Fruit fly (Drosophila melanogaster): ENCODE data around the gene CG31999.

The CG31999 gene

dm6 chr4:210011-210649 is 17.4 kb downstream of the CG31999 start, which contains the start of gene Crk:
Crk (plus strand) TSS chr4:210224.
- no peak for TF ChIP-seq insv (optimal IDR thresholded peaks at IDR 0.05)
- no peak for TF ChIP-seq psq (optimal IDR thresholded peaks at IDR 0.05)
- no peak for TF ChIP-seq Myc (optimal IDR thresholded peaks at IDR 0.05)

- TF ChIP-seq h (optimal IDR thresholded peaks at IDR 0.05), result no peak
- no peak for TF ChIP-seq Myc (optimal IDR thresholded peaks at IDR 0.05)
- no peak for TF ChIP-seq insv (optimal IDR thresholded peaks at IDR 0.05)
Measured at dm6 chr4:205671-206252, 21.8 kb downstream of the CG31999 start, which contains the start of gene CG31998. CG31998 (minus strand) TSS chr4:205945.

dm6 chr4:193386-194334 is 33.9 kb downstream of the CG31999 start, which contains the start of gene Abcd1:
Abcd1 (minus strand) TSS chr4:193829.
- TF ChIP-seq Myc (optimal IDR thresholded peaks at IDR 0.05), result no peak
- TF ChIP-seq ttk (optimal IDR thresholded peaks at IDR 0.05), result no peak
- no peak for TF ChIP-seq psq (optimal IDR thresholded peaks at IDR 0.05)
- no peak for TF ChIP-seq Sin3A (optimal IDR thresholded peaks at IDR 0.05)
- peak; percentile 40 for TF ChIP-seq h (optimal IDR thresholded peaks at IDR 0.05)
- no peak for TF ChIP-seq insv (optimal IDR thresholded peaks at IDR 0.05)

- no peak for TF ChIP-seq Sin3A (optimal IDR thresholded peaks at IDR 0.05)
Measured at dm6 chr4:192540-192939, 35.0 kb downstream of the CG31999 start.

- no peak for TF ChIP-seq Myc (optimal IDR thresholded peaks at IDR 0.05)
- TF ChIP-seq Sin3A (optimal IDR thresholded peaks at IDR 0.05), result no peak
- no peak for TF ChIP-seq psq (optimal IDR thresholded peaks at IDR 0.05)
- TF ChIP-seq h (optimal IDR thresholded peaks at IDR 0.05), result no peak
- no peak for TF ChIP-seq insv (optimal IDR thresholded peaks at IDR 0.05)
- TF ChIP-seq ttk (optimal IDR thresholded peaks at IDR 0.05), result no peak
Measured at dm6 chr4:183681-184080, 43.9 kb downstream of the CG31999 start.

- no peak for TF ChIP-seq h (optimal IDR thresholded peaks at IDR 0.05)
- no peak for TF ChIP-seq Sin3A (optimal IDR thresholded peaks at IDR 0.05)
- TF ChIP-seq psq (optimal IDR thresholded peaks at IDR 0.05), result no peak
- no peak for TF ChIP-seq ttk (optimal IDR thresholded peaks at IDR 0.05)
- TF ChIP-seq Myc (optimal IDR thresholded peaks at IDR 0.05), result no peak
- no peak for TF ChIP-seq insv (optimal IDR thresholded peaks at IDR 0.05)
Measured at dm6 chr4:181639-182038, 45.9 kb downstream of the CG31999 start.

- no peak for TF ChIP-seq ttk (optimal IDR thresholded peaks at IDR 0.05)
Measured at dm6 chr4:180780-181179, 46.8 kb downstream of the CG31999 start.

dm6 chr4:179920-180261 is 47.7 kb downstream of the CG31999 start:
- TF ChIP-seq ttk (optimal IDR thresholded peaks at IDR 0.05), result no peak
- TF ChIP-seq insv (optimal IDR thresholded peaks at IDR 0.05), result no peak
- no peak for TF ChIP-seq Myc (optimal IDR thresholded peaks at IDR 0.05)
- no peak for TF ChIP-seq h (optimal IDR thresholded peaks at IDR 0.05)
- no peak for TF ChIP-seq psq (optimal IDR thresholded peaks at IDR 0.05)
- no peak for TF ChIP-seq Sin3A (optimal IDR thresholded peaks at IDR 0.05)

dm6 chr4:179062-179919 is 48.3 kb downstream of the CG31999 start, which contains the start of gene Arl4:
Arl4 (minus strand) TSS chr4:179389.
- no peak for TF ChIP-seq h (optimal IDR thresholded peaks at IDR 0.05)
- TF ChIP-seq ttk (optimal IDR thresholded peaks at IDR 0.05), result no peak
- TF ChIP-seq Myc (optimal IDR thresholded peaks at IDR 0.05), result no peak
- TF ChIP-seq Sin3A (optimal IDR thresholded peaks at IDR 0.05), result no peak
- no peak for TF ChIP-seq psq (optimal IDR thresholded peaks at IDR 0.05)
- TF ChIP-seq insv (optimal IDR thresholded peaks at IDR 0.05), result no peak

dm6 chr4:175245-175644 is 52.3 kb downstream of the CG31999 start, which contains the start of gene CG33978:
CG33978 (minus strand) TSS chr4:175639.
- no peak for TF ChIP-seq h (optimal IDR thresholded peaks at IDR 0.05)
- no peak for TF ChIP-seq insv (optimal IDR thresholded peaks at IDR 0.05)
- no peak for TF ChIP-seq Myc (optimal IDR thresholded peaks at IDR 0.05)
- TF ChIP-seq Sin3A (optimal IDR thresholded peaks at IDR 0.05), result no peak
- TF ChIP-seq psq (optimal IDR thresholded peaks at IDR 0.05), result no peak
- TF ChIP-seq ttk (optimal IDR thresholded peaks at IDR 0.05), result no peak

dm6 chr4:174526-174925 is 53.0 kb downstream of the CG31999 start:
- TF ChIP-seq Sin3A (optimal IDR thresholded peaks at IDR 0.05) (no peak), ttk (optimal IDR thresholded peaks at IDR 0.05) (no peak), Myc (optimal IDR thresholded peaks at IDR 0.05) (no peak), insv (optimal IDR thresholded peaks at IDR 0.05) (no peak), h (optimal IDR thresholded peaks at IDR 0.05) (no peak), psq (optimal IDR thresholded peaks at IDR 0.05) (no peak)

dm6 chr4:167515-167914 is 60.0 kb downstream of the CG31999 start:
- TF ChIP-seq insv (optimal IDR thresholded peaks at IDR 0.05), result no peak
- TF ChIP-seq psq (optimal IDR thresholded peaks at IDR 0.05), result no peak
- no peak for TF ChIP-seq ttk (optimal IDR thresholded peaks at IDR 0.05)
- no peak for TF ChIP-seq Sin3A (optimal IDR thresholded peaks at IDR 0.05)
- no peak for TF ChIP-seq h (optimal IDR thresholded peaks at IDR 0.05)
- TF ChIP-seq Myc (optimal IDR thresholded peaks at IDR 0.05), result no peak

Data from Kc167 (cell line).